Worm (Caenorhabditis elegans): ENCODE results near the gene F59B2.15.

The F59B2.15 gene

DNA sequence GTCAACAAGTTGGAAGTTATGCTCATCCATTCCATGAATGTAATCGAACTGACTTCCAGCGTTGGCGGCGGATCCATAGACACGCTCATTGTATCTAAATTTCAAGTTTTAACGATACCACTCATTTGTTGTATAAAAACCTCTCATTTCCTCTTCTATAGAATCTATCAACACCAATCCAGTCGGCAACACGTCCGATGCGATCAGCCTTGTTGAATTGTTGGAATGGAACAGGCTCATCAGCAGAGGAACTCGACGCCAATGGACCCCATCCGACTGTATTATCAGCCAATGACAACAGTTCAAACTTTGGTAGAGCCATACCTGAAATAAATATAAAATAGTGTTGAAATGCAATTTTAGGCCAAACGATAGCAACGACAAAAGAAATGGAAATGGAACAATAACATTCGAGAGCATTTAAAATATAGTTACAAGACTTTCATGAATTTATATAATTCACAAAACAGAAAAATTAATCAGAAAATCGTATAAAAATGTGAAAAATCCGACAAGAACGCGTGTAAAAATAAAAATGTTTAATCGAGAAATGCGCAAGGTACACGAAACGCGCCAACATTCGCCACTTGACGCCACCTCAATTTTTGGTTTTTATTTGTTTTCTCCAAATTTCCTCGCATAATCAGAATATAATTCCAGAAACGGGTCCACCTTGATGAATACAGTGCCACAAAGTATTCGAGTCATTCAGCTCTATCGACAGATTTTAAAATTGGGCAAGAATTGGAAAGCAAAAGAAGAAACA is 31.0 kb downstream of the F59B2.15 start, which contains the start of the genes eif-3.D and R08D7.4 (continued):
- TF ChIP-seq rnt-1 (tag; optimal IDR thresholded peaks at IDR 0.05) (peak; percentile 88), ceh-82 (tag; optimal IDR thresholded peaks at IDR 0.05) (peak; percentile 43 to 59 (median 53)), mep-1 (tag; optimal IDR thresholded peaks at IDR 0.05) (peak; percentile 85), lir-3 (tag; optimal IDR thresholded peaks at IDR 0.05; ENCODE audit: poor library complexity) (peak; percentile 47), blmp-1 (tag; optimal IDR thresholded peaks at IDR 0.05) (no peak), lin-39 (tag; optimal IDR thresholded peaks at IDR 0.05) (peak; percentile 60), grh-1 (GFP tag; IDR thresholded peaks at IDR 0.05) (no peak), ztf-4 (tag; optimal IDR thresholded peaks at IDR 0.05) (peak; percentile 22), pqm-1 (tag; optimal IDR thresholded peaks at IDR 0.05) (no peak), nhr-77 (tag; optimal IDR thresholded peaks at IDR 0.05) (peak; percentile 17), unc-130 (tag; optimal IDR thresholded peaks at IDR 0.05) (peak; percentile 61), xbp-1 (tag; optimal IDR thresholded peaks at IDR 0.05) (peak; percentile 59), ces-1 (GFP tag; optimal IDR thresholded peaks at IDR 0.05) (no peak), irx-1 (tag; optimal IDR thresholded peaks at IDR 0.05) (peak; percentile 64), F16B12.6 (tag; optimal IDR thresholded peaks at IDR 0.05) (peak; percentile 54), ztf-11 (tag; optimal IDR thresholded peaks at IDR 0.05) (peak in 1 of 2 experiments; percentile 46), zip-4 (GFP tag; optimal IDR thresholded peaks at IDR 0.05) (peak; percentile 43), elt-3 (tag; optimal IDR thresholded peaks at IDR 0.05) (peak in 2 of 6 experiments; percentile 20 to 29), nhr-90 (tag; optimal IDR thresholded peaks at IDR 0.05; ENCODE audit: poor library complexity) (peak; percentile 57), mab-9 (GFP tag; IDR thresholded peaks at IDR 0.05) (no peak), C16A3.4 (tag; optimal IDR thresholded peaks at IDR 0.05) (peak; percentile 63), dpl-1 (GFP tag; optimal IDR thresholded peaks at IDR 0.05) (peak; percentile 63 to 77 (median 76)), nhr-237 (tag; optimal IDR thresholded peaks at IDR 0.05) (no peak), efl-1 (optimal IDR thresholded peaks at IDR 0.05) (peak; percentile 67 to 78), efl-1 (GFP tag; optimal IDR thresholded peaks at IDR 0.05 in 1 of 2) (peak; percentile 69 to 96), vab-15 (tag; optimal IDR thresholded peaks at IDR 0.05) (no peak), nhr-71 (tag; optimal IDR thresholded peaks at IDR 0.05) (peak; percentile 77), nhr-47 (tag; optimal IDR thresholded peaks at IDR 0.05) (peak; percentile 74), lin-13 (GFP tag; optimal IDR thresholded peaks at IDR 0.05) (peak; percentile 57), alr-1 (tag; optimal IDR thresholded peaks at IDR 0.05; ENCODE audit: borderline replicate concordance) (peak; percentile 91), pag-3 (tag; optimal IDR thresholded peaks at IDR 0.05; ENCODE audit: borderline replicate concordance, insufficient read depth) (no peak), tbx-2 (tag; optimal IDR thresholded peaks at IDR 0.05) (peak; percentile 55), C04F5.9 (tag; optimal IDR thresholded peaks at IDR 0.05) (peak; percentile 70), nhr-12 (tag; optimal IDR thresholded peaks at IDR 0.05) (no peak), ceh-90 (tag; optimal IDR thresholded peaks at IDR 0.05) (peak; percentile 39), isw-1 (GFP tag; IDR thresholded peaks at IDR 0.05) (no peak; the same call in 1 of the 2 replicates), elt-2 (tag; optimal IDR thresholded peaks at IDR 0.05) (no peak), dsc-1 (tag; optimal IDR thresholded peaks at IDR 0.05) (peak; percentile 60), lin-35 (GFP tag; optimal IDR thresholded peaks at IDR 0.05) (peak; percentile 71 to 81), hpl-2 (GFP tag; optimal IDR thresholded peaks at IDR 0.05) (no peak)

DNA sequence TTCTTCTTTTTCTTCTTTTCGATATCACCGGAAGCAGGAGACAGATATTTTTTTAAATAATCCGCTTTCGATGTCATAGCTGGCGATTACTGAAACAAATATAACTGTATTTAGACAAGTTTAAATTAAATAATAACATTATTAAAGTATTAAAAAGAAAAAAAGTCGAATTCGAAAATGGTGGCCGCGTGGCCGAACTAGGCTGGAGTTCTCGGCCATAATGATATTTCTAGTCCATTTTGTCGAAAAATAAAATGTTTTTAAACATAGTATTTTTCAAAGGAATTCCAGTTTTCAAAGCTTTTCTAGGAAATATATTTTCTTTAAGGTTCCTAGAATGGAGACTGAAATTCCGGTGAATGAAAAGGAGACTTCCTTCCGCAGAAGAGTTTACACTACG is 34.8 kb downstream of the F59B2.15 start, which contains the start of the genes bud-13 and rpap-2:
Gene bud-13 (minus strand): TSS at position 89 of the 400 bp plus-strand sequence.
Gene rpap-2 (plus strand): TSS at position 329 of the 400 bp plus-strand sequence.
- no peak for TF ChIP-seq efl-1 (optimal IDR thresholded peaks at IDR 0.05)
- TF ChIP-seq efl-1 (GFP tag; optimal IDR thresholded peaks at IDR 0.05 in 1 of 2), result peak in 1 of 2 experiments; percentile 11
- TF ChIP-seq lir-3 (tag; optimal IDR thresholded peaks at IDR 0.05; ENCODE audit: poor library complexity), result peak; percentile 27
- TF ChIP-seq lin-15B (tag; optimal IDR thresholded peaks at IDR 0.05), result no peak
- TF ChIP-seq mep-1 (tag; optimal IDR thresholded peaks at IDR 0.05), result peak; percentile 15
- no peak for TF ChIP-seq nhr-85 (tag)
- TF ChIP-seq aly-2 (tag; optimal IDR thresholded peaks at IDR 0.05), result no peak
- no peak for TF ChIP-seq swsn-7 (tag; optimal IDR thresholded peaks at IDR 0.05)
- no peak for TF ChIP-seq zip-4 (GFP tag; optimal IDR thresholded peaks at IDR 0.05)
- TF ChIP-seq skn-1 (tag; optimal IDR thresholded peaks at IDR 0.05), result no peak
- no peak for TF ChIP-seq elt-3 (tag; optimal IDR thresholded peaks at IDR 0.05)
- peak; percentile 32 for TF ChIP-seq fkh-4 (tag; optimal IDR thresholded peaks at IDR 0.05; ENCODE audit: borderline replicate concordance)
- no peak for TF ChIP-seq Y116A8C.19 (tag; optimal IDR thresholded peaks at IDR 0.05; ENCODE audit: borderline replicate concordance)
- TF ChIP-seq ceh-8 (GFP tag; optimal IDR thresholded peaks at IDR 0.05), result no peak
- TF ChIP-seq tlp-1 (tag; optimal IDR thresholded peaks at IDR 0.05), result no peak
- TF ChIP-seq nhr-84 (tag; optimal IDR thresholded peaks at IDR 0.05), result no peak
- no peak for TF ChIP-seq ceh-88 (GFP tag; IDR thresholded peaks at IDR 0.05)
- no peak for TF ChIP-seq nhr-77 (tag; optimal IDR thresholded peaks at IDR 0.05)
- TF ChIP-seq nhr-71 (tag; optimal IDR thresholded peaks at IDR 0.05), result no peak
- TF ChIP-seq hpl-2 (GFP tag; optimal IDR thresholded peaks at IDR 0.05), result no peak
